Fruit fly (Drosophila melanogaster): ENCODE results near the gene nkd.
A peak's percentile ranks its signal among the peaks of the same experiment; 100 is the strongest.

The nkd gene

DNA sequence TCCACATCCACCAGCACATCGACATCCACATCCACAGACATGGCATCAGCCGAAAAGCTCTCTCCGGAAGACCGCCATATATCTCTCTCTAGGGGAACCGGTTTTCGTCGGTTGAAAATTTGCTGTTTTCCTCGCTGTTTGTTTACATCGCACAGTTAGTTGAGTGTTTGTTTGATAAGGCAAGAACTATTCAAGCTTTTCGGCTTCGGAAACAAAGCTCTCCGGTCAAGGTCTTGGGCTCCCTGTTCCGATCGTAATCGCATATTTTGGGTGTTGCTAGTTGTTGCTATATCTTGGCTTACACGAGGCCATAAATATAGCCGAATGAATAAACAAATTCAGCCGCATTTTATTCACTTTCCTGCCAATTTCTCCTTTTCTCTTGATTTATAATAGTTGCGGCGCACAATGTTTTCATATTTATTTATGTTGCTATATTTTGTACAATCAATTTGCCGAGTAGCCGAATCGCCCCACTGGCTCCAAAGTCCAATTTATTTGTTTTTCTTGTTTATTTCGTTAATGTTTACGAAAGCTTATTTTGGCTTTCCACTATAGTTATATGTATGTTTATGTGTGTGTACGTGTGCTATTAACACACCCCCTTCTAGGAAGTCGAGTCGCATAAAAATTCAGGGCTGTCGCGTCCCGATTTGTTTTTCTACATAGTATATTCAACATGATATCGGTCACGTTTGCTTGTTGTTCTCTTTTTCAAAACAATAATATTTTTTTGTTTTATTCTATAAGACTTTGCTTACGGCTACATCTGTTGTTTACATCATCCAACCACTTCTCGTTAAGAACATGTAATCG, 48.3 kb downstream of the nkd start (continued):
- TF ChIP-seq Hand (GFP tag; optimal IDR thresholded peaks at IDR 0.05) (peak; percentile 30), CrebB (tag; optimal IDR thresholded peaks at IDR 0.05) (peak; percentile 9), CG5180 (GFP tag; optimal IDR thresholded peaks at IDR 0.05) (peak; percentile 62), B-H2 (GFP tag; optimal IDR thresholded peaks at IDR 0.05) (peak; percentile 29), CG17328 (GFP tag; IDR thresholded peaks at IDR 0.05) (no peak), Eip74EF (GFP tag; optimal IDR thresholded peaks at IDR 0.05) (peak in 1 of 2 experiments; percentile 41), CG10274 (GFP tag; optimal IDR thresholded peaks at IDR 0.05) (peak; percentile 27), CG10565 (GFP tag; optimal IDR thresholded peaks at IDR 0.05) (no peak), CG15269 (tag; optimal IDR thresholded peaks at IDR 0.05) (peak; percentile 19), scrt (GFP tag; optimal IDR thresholded peaks at IDR 0.05) (peak; percentile 27), CG12155 (GFP tag; optimal IDR thresholded peaks at IDR 0.05) (no peak), CG7839 (tag; optimal IDR thresholded peaks at IDR 0.05) (peak; percentile 36), CG17359 (tag; optimal IDR thresholded peaks at IDR 0.05) (peak; percentile 30), pros (GFP tag; optimal IDR thresholded peaks at IDR 0.05) (peak; percentile 28), Sox100B (GFP tag; optimal IDR thresholded peaks at IDR 0.05) (peak; percentile 60), exex (tag; optimal IDR thresholded peaks at IDR 0.05) (peak; percentile 44), PHDP (tag; optimal IDR thresholded peaks at IDR 0.05) (peak; percentile 53), CG10431 (GFP tag; optimal IDR thresholded peaks at IDR 0.05) (peak; percentile 11), HHEX (GFP tag; optimal IDR thresholded peaks at IDR 0.05) (peak; percentile 70)

DNA sequence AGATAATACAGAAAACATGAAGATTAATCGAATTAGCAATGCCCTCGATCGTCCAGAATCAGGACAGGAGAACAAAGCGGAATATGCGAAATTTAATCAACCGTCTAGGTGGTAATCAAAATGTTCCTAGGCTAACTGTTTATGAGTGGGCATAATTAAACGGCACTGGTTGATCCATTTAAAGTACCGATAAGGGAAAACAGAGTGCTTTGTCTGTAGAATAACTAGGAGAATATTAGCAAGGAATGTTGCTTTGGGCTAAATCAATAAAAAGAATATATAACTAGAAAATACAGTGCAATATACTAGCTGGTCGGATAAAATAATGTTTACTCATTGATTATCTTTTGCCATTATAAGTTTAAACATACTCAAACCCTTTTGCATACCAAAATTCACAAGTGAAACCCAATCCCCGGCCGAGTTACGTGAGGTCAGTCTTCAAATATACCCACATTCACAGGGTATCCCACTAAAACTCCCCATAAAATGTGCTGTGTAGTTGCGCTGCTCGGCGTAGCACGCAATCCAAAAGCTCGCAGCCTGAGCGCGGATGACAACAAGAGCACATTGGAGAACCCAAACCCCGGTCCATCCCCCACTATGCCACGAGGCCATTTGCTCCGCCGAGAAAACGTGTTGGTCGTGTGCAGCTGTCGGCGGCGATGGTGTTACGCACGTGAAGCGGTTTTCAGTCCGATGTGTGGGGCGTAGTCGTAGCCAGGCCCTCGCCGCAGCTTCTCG, 49.0 kb downstream of the nkd start:
- TF ChIP-seq D19B (GFP tag; optimal IDR thresholded peaks at IDR 0.05): peak; percentile 96
- peak; percentile 84 for TF ChIP-seq Deaf1 (tag; optimal IDR thresholded peaks at IDR 0.05)
- TF ChIP-seq Tbp (GFP tag; optimal IDR thresholded peaks at IDR 0.05): no peak
- TF ChIP-seq amos (GFP tag; IDR thresholded peaks at IDR 0.05; ENCODE audit: partially characterized antibody): peak; percentile 36; the same call in 1 of the 2 replicates
- peak; percentile 47 for TF ChIP-seq CG1792 (GFP tag; optimal IDR thresholded peaks at IDR 0.05)
- TF ChIP-seq HmgZ (tag; optimal IDR thresholded peaks at IDR 0.05): no peak
- 0 out of 2 replicates have a peak, but pooled peaks have one; percentile 41 for TF ChIP-seq sna (GFP tag; IDR thresholded peaks at IDR 0.05; ENCODE audit: partially characterized antibody)
- peak; percentile 25 for TF ChIP-seq CG5180 (GFP tag; optimal IDR thresholded peaks at IDR 0.05)
- TF ChIP-seq scrt (GFP tag; optimal IDR thresholded peaks at IDR 0.05): no peak
- TF ChIP-seq CG9932 (GFP tag; IDR thresholded peaks at IDR 0.05): peak; percentile 74
- peak; percentile 7 for TF ChIP-seq sima (GFP tag; optimal IDR thresholded peaks at IDR 0.05)
- TF ChIP-seq CG3407 (GFP tag; optimal IDR thresholded peaks at IDR 0.05): no peak
- TF ChIP-seq fd96Cb (tag; optimal IDR thresholded peaks at IDR 0.05): peak; percentile 52
- TF ChIP-seq CG7786 (GFP tag; optimal IDR thresholded peaks at IDR 0.05): peak; percentile 76
- TF ChIP-seq gem (tag; optimal IDR thresholded peaks at IDR 0.05): peak; percentile 64
- TF ChIP-seq CG9797 (GFP tag; optimal IDR thresholded peaks at IDR 0.05): no peak
- peak; percentile 86 for TF ChIP-seq tio (GFP tag; optimal IDR thresholded peaks at IDR 0.05)
- no peak for TF ChIP-seq Dip2 (GFP tag; IDR thresholded peaks at IDR 0.05)
- no peak for TF ChIP-seq kah (GFP tag; optimal IDR thresholded peaks at IDR 0.05)
- peak; percentile 85 for TF ChIP-seq row (GFP tag; IDR thresholded peaks at IDR 0.05)
- TF ChIP-seq Atf-2 (GFP tag; optimal IDR thresholded peaks at IDR 0.05): peak; percentile 54
- peak; percentile 63 for TF ChIP-seq ham (GFP tag; IDR thresholded peaks at IDR 0.05)
- peak in 1 of 2 experiments; percentile 6 for TF ChIP-seq crp (GFP tag; optimal IDR thresholded peaks at IDR 0.05)
- TF ChIP-seq CG6175 (GFP tag; IDR thresholded peaks at IDR 0.05): peak; percentile 67; the same call in 1 of the 3 replicates
- TF ChIP-seq CG12744 (GFP tag; optimal IDR thresholded peaks at IDR 0.05): no peak
- 0 out of 2 replicates have a peak, but pooled peaks have one; percentile 14 for TF ChIP-seq ro (GFP tag; IDR thresholded peaks at IDR 0.05)
- TF ChIP-seq her (GFP tag; optimal IDR thresholded peaks at IDR 0.05): no peak
- peak; percentile 74 for TF ChIP-seq Ptx1 (GFP tag; IDR thresholded peaks at IDR 0.05)
- TF ChIP-seq BtbVII (GFP tag; optimal IDR thresholded peaks at IDR 0.05): no peak
